Worm (Caenorhabditis elegans): ENCODE results near the gene clec-126.
"Not testable (repeated sequence)": the region's sequence is repeated elsewhere in the genome, so short reads cannot be mapped to it uniquely, and the experiment has no call there.

clec-126 gene

ce11 chrII:3481584-3481983 is 37.7 kb upstream of the clec-126 start, which contains the start of gene Y49F6B.8:
Gene Y49F6B.8, minus strand, starts transcription at chrII:3481684.
- TF ChIP-seq ceh-13 (GFP tag; optimal IDR thresholded peaks at IDR 0.05) (no peak), pes-1 (GFP tag; IDR thresholded peaks at IDR 0.05) (no peak), ceh-36 (tag; optimal IDR thresholded peaks at IDR 0.05) (no peak), F13C5.2 (tag; optimal IDR thresholded peaks at IDR 0.05) (no peak), hmg-4 (GFP tag; optimal IDR thresholded peaks at IDR 0.05) (no peak), B0310.2 (tag; optimal IDR thresholded peaks at IDR 0.05) (no peak), flt-1 (GFP tag; IDR thresholded peaks at IDR 0.05) (no peak), ama-1 (optimal IDR thresholded peaks at IDR 0.05) (no peak), scrt-1 (GFP tag; IDR thresholded peaks at IDR 0.05) (no peak), aly-1 (tag; optimal IDR thresholded peaks at IDR 0.05) (no peak), ets-7 (tag; optimal IDR thresholded peaks at IDR 0.05) (no peak), tra-4 (tag; optimal IDR thresholded peaks at IDR 0.05) (no peak), hnd-1 (tag; optimal IDR thresholded peaks at IDR 0.05) (no peak), hmbx-1 (tag; optimal IDR thresholded peaks at IDR 0.05) (no peak)

DNA sequence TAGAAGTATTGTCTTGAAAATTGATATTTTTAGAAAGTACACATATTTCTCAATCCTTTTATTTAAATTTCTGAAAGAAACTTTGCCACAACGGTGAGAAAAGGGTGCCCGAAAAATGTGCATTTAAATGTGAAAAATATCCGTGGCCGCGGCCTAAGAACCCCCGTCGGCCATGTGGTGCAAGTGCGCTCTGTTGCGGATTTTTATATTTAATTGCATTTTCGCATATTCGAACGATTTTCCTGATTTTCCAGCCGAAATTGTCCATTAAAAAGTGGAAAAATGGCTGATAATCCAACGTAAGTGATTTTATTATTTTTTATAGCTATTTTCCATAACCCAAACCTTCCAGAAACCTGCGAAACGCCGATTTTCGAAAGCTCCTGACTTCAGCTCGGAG is 37.1 kb upstream of the clec-126 start, which contains the start of gene smu-2:
TSS of gene smu-2 (plus strand) at position 178 of the 400 bp plus-strand sequence.
- no peak for TF ChIP-seq ama-1 (optimal IDR thresholded peaks at IDR 0.05)
- TF ChIP-seq sea-1 (GFP tag; conservative IDR thresholded peaks at IDR 0.05): 0 out of 2 replicates have a peak, but pooled peaks have one; percentile 6
- TF ChIP-seq tra-4 (tag; optimal IDR thresholded peaks at IDR 0.05): no peak
- no peak for TF ChIP-seq aly-1 (tag; optimal IDR thresholded peaks at IDR 0.05)
- TF ChIP-seq ceh-36 (tag; optimal IDR thresholded peaks at IDR 0.05): no peak
- 0 out of 2 replicates have a peak, but pooled peaks have one; percentile 17 for TF ChIP-seq flt-1 (GFP tag; IDR thresholded peaks at IDR 0.05)
- no peak for TF ChIP-seq hmbx-1 (tag; optimal IDR thresholded peaks at IDR 0.05)
- TF ChIP-seq tbx-11 (GFP tag; IDR thresholded peaks at IDR 0.05): no peak
- TF ChIP-seq ets-7 (tag; optimal IDR thresholded peaks at IDR 0.05): no peak
- TF ChIP-seq ceh-13 (GFP tag; optimal IDR thresholded peaks at IDR 0.05): no peak
- peak; percentile 61; the same call in 1 of the 2 replicates for TF ChIP-seq pes-1 (GFP tag; IDR thresholded peaks at IDR 0.05)
- TF ChIP-seq tbx-37 (GFP tag; conservative IDR thresholded peaks at IDR 0.05): peak; percentile 68
- no peak for TF ChIP-seq scrt-1 (GFP tag; IDR thresholded peaks at IDR 0.05)

ce11 chrII:3490797-3491196 is 28.5 kb upstream of the clec-126 start, which contains the start of gene fbxb-112:
Gene fbxb-112, plus strand, starts transcription at chrII:3491097.
- TF ChIP-seq pes-1 (GFP tag; IDR thresholded peaks at IDR 0.05); ets-7 (tag; optimal IDR thresholded peaks at IDR 0.05); ceh-13 (GFP tag; optimal IDR thresholded peaks at IDR 0.05): not testable (repeated sequence)

DNA sequence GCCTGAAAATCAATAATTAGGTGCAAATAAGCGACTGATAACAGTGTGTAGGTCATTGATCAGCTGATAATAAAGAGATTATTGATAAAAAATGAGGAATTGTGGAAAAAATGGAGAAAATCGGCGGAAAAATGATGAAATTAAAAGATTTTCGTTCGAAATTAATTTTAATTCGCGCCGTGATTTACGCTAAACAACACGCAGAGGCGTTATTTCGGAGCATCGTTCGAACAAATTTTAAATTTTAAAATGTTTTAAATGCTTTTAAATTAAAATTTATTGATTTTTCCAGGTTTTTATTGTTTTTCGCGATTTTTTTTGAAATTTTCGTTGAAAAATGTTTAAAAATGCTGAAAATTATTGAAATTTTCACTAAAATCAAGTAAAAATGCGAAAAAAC is 19.9 kb upstream of the clec-126 start, which contains the start of gene Y49F6B.9:
TSS of gene Y49F6B.9 (minus strand) at position 2 of the 400 bp plus-strand sequence.
- TF ChIP-seq ama-1 (optimal IDR thresholded peaks at IDR 0.05) (no peak), sea-1 (GFP tag; conservative IDR thresholded peaks at IDR 0.05) (no peak), B0310.2 (tag; optimal IDR thresholded peaks at IDR 0.05) (no peak), hmbx-1 (tag; optimal IDR thresholded peaks at IDR 0.05) (no peak), aly-1 (tag; optimal IDR thresholded peaks at IDR 0.05) (no peak), tbx-11 (GFP tag; IDR thresholded peaks at IDR 0.05) (no peak), scrt-1 (GFP tag; IDR thresholded peaks at IDR 0.05) (no peak), ceh-36 (tag; optimal IDR thresholded peaks at IDR 0.05) (no peak), hmg-4 (GFP tag; optimal IDR thresholded peaks at IDR 0.05) (no peak), pes-1 (GFP tag; IDR thresholded peaks at IDR 0.05) (no peak), tra-4 (tag; optimal IDR thresholded peaks at IDR 0.05) (no peak), ets-7 (tag; optimal IDR thresholded peaks at IDR 0.05) (no peak), ceh-13 (GFP tag; optimal IDR thresholded peaks at IDR 0.05) (no peak), F13C5.2 (tag; optimal IDR thresholded peaks at IDR 0.05) (no peak), tbx-37 (GFP tag; conservative IDR thresholded peaks at IDR 0.05) (no peak)

DNA sequence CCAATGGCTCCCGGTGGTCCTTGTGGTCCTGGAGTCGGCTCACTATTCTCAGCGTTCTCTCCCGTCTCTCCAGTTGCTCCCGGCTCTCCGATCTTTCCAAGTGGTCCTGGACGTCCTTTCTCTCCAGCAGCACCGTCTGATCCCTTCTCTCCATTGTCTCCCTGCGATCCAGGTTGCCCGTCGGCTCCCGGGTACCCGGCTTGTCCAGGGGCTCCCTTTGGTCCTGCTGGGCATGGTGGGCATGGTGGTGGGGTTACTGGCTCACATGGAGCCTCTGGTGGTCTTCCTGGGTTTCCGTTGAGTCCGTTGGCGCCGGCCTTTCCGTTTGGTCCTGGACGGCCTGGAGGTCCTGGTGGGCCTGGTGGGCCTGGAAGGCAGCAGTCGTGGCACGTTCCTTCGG is 18.9 kb upstream of the clec-126 start:
- TF ChIP-seq hnd-1 (tag; optimal IDR thresholded peaks at IDR 0.05): no peak
- TF ChIP-seq tbx-37 (GFP tag; conservative IDR thresholded peaks at IDR 0.05): no peak
- TF ChIP-seq flt-1 (GFP tag; IDR thresholded peaks at IDR 0.05): no peak
- no peak for TF ChIP-seq ceh-36 (tag; optimal IDR thresholded peaks at IDR 0.05)
- no peak for TF ChIP-seq aly-1 (tag; optimal IDR thresholded peaks at IDR 0.05)
- TF ChIP-seq tra-4 (tag; optimal IDR thresholded peaks at IDR 0.05): no peak
- TF ChIP-seq ceh-13 (GFP tag; optimal IDR thresholded peaks at IDR 0.05): no peak
- TF ChIP-seq hmg-4 (GFP tag; optimal IDR thresholded peaks at IDR 0.05): no peak
- TF ChIP-seq tbx-11 (GFP tag; IDR thresholded peaks at IDR 0.05): no peak

ce11 chrII:3502011-3502410 is 17.3 kb upstream of the clec-126 start:
- TF ChIP-seq scrt-1 (GFP tag; IDR thresholded peaks at IDR 0.05) (no peak), pes-1 (GFP tag; IDR thresholded peaks at IDR 0.05) (peak; percentile 40; the same call in 1 of the 2 replicates), hmbx-1 (tag; optimal IDR thresholded peaks at IDR 0.05) (no peak)

ce11 chrII:3502520-3503323 is 16.6 kb upstream of the clec-126 start, which contains the start of the genes col-71 and Y49F6B.2:
Gene col-71, minus strand, starts transcription at chrII:3502570.
Gene Y49F6B.2, plus strand, starts transcription at chrII:3502968.
- TF ChIP-seq F13C5.2 (tag; optimal IDR thresholded peaks at IDR 0.05): peak; percentile 59
- 0 out of 2 replicates have a peak, but pooled peaks have one; percentile 55 for TF ChIP-seq sea-1 (GFP tag; conservative IDR thresholded peaks at IDR 0.05)
- peak; percentile 17 for TF ChIP-seq hmbx-1 (tag; optimal IDR thresholded peaks at IDR 0.05)
- TF ChIP-seq scrt-1 (GFP tag; IDR thresholded peaks at IDR 0.05): 0 out of 2 replicates have a peak, but pooled peaks have one; percentile 42
- TF ChIP-seq flt-1 (GFP tag; IDR thresholded peaks at IDR 0.05): no peak
- TF ChIP-seq ets-7 (tag; optimal IDR thresholded peaks at IDR 0.05): peak; percentile 10
- TF ChIP-seq pes-1 (GFP tag; IDR thresholded peaks at IDR 0.05): peak; percentile 79
- peak; percentile 61 for TF ChIP-seq tbx-37 (GFP tag; conservative IDR thresholded peaks at IDR 0.05)
- peak; percentile 36 for TF ChIP-seq hmg-4 (GFP tag; optimal IDR thresholded peaks at IDR 0.05)
- no peak for TF ChIP-seq ceh-13 (GFP tag; optimal IDR thresholded peaks at IDR 0.05)
- no peak for TF ChIP-seq ceh-36 (tag; optimal IDR thresholded peaks at IDR 0.05)

Data from whole organism, early embryonic.